Fruit fly (Drosophila melanogaster) whole organism, embryonic: ENCODE measurements around the gene Mst85C.

Source experiments
- Ada2b ChIP-seq: fragments of 200-800 bp; sonication (Bioruptor generic); IDR thresholded peaks from 2 replicates; pipeline ENCODE4 v1.3.6; 2022; ENCODE audit warnings: missing biosample characterization, missing genetic modification characterization
- Bgb ChIP-seq: fragments of 200-800 bp; sonication (Bioruptor generic); IDR thresholded peaks from 2 replicates; pipeline ENCODE4 v1.3.6; 2022; ENCODE audit warnings: missing biosample characterization, missing genetic modification characterization; ENCODE audit not compliant: partially characterized antibody
- CG10366 ChIP-seq: fragments of 200-800 bp; sonication (Bioruptor generic); IDR thresholded peaks from 2 replicates; pipeline ENCODE4 v1.3.6; 2022; ENCODE audit warnings: missing biosample characterization, missing genetic modification characterization
- CG10979 ChIP-seq: fragments of 200-800 bp; sonication (Bioruptor generic); optimal IDR thresholded peaks from 2 replicates; lab custom pipeline; 2018; ENCODE audit warnings: missing biosample characterization, mild to moderate bottlenecking, missing genetic modification characterization, moderate library complexity
- CG11093 ChIP-seq: fragments of 200-800 bp; sonication (Bioruptor generic); IDR thresholded peaks from 3 replicates; pipeline ENCODE4 v1.3.6; 2022; ENCODE audit warnings: missing biosample characterization, missing genetic modification characterization
- CG1603 ChIP-seq: fragments of 200-800 bp; sonication (Bioruptor generic); optimal IDR thresholded peaks from 2 replicates; lab custom pipeline; 2019; ENCODE audit warnings: missing biosample characterization, mild to moderate bottlenecking, missing genetic modification characterization, moderate library complexity
- CG17568 ChIP-seq: fragments of 200-800 bp; sonication (Bioruptor generic); optimal IDR thresholded peaks from 2 replicates; lab custom pipeline; 2018; ENCODE audit warnings: missing biosample characterization, mild to moderate bottlenecking, missing genetic modification characterization, moderate library complexity
- CG18262 ChIP-seq: fragments of 200-800 bp; optimal IDR thresholded peaks from 3 replicates; lab custom pipeline; 2019; ENCODE audit warnings: missing biosample characterization, mild to moderate bottlenecking, missing genetic modification characterization, moderate library complexity
- CG2120 ChIP-seq: fragments of 200-800 bp; sonication (Bioruptor generic); optimal IDR thresholded peaks from 3 replicates; lab custom pipeline; 2016; ENCODE audit warnings: missing biosample characterization, missing genetic modification characterization
- CG2712 ChIP-seq: fragments of 200-800 bp; optimal IDR thresholded peaks from 3 replicates; lab custom pipeline; 2019; ENCODE audit warnings: missing biosample characterization, mild to moderate bottlenecking, missing genetic modification characterization, moderate library complexity
- CG2875 ChIP-seq: fragments of 200-800 bp; sonication (Bioruptor generic); optimal IDR thresholded peaks from 2 replicates; lab custom pipeline; 2017; ENCODE audit warnings: missing biosample characterization, mild to moderate bottlenecking, missing genetic modification characterization, missing genetic modification reagents
- CG31441 ChIP-seq: fragments of 200-800 bp; sonication (Bioruptor generic); IDR thresholded peaks from 2 replicates; pipeline ENCODE4 v1.3.6; 2022; ENCODE audit warnings: missing biosample characterization, missing genetic modification characterization
- CG32532 ChIP-seq: fragments of 200-800 bp; sonication (Bioruptor generic); IDR thresholded peaks from 2 replicates; pipeline ENCODE4 v1.3.6; 2022; ENCODE audit warnings: missing biosample characterization, missing genetic modification characterization
- CG33557 ChIP-seq: fragments of 200-800 bp; sonication (Bioruptor generic); optimal IDR thresholded peaks from 2 replicates; lab custom pipeline; 2019; ENCODE audit warnings: missing biosample characterization, mild to moderate bottlenecking, missing genetic modification characterization, moderate library complexity
- CG6175 ChIP-seq: fragments of 200-800 bp; sonication (Bioruptor generic); IDR thresholded peaks from 3 replicates; pipeline ENCODE4 v1.3.6; 2022; ENCODE audit warnings: missing biosample characterization, missing genetic modification characterization
- CG6254 ChIP-seq: fragments of 200-800 bp; sonication (Bioruptor generic); optimal IDR thresholded peaks from 3 replicates; lab custom pipeline; 2017; ENCODE audit warnings: mild to moderate bottlenecking, missing biosample characterization, missing genetic modification reagents, missing genetic modification characterization
- CG7556 ChIP-seq: fragments of 200-800 bp; sonication (Bioruptor generic); optimal IDR thresholded peaks from 2 replicates; lab custom pipeline; 2017; ENCODE audit warnings: missing biosample characterization, mild to moderate bottlenecking, missing genetic modification characterization
- CG8089 ChIP-seq: fragments of 200-800 bp; sonication (Bioruptor generic); optimal IDR thresholded peaks from 3 replicates; lab custom pipeline; 2016; ENCODE audit warnings: missing biosample characterization, missing genetic modification characterization
- CG9876 ChIP-seq: fragments of 200-800 bp; sonication (Bioruptor generic); optimal IDR thresholded peaks from 2 replicates; lab custom pipeline; 2016; ENCODE audit warnings: missing biosample characterization, missing genetic modification characterization
- Camta ChIP-seq: fragments of 200-800 bp; sonication (Bioruptor generic); optimal IDR thresholded peaks from 2 replicates; lab custom pipeline; 2016; ENCODE audit warnings: missing biosample characterization, missing genetic modification characterization
- Gug ChIP-seq: fragments of 200-800 bp; sonication (Bioruptor generic); IDR thresholded peaks from 4 replicates; pipeline ENCODE4 v1.3.6; 2022; ENCODE audit warnings: missing biosample characterization, missing genetic modification characterization
- H15 ChIP-seq: fragments of 200-800 bp; sonication (Bioruptor generic); IDR thresholded peaks from 3 replicates; pipeline ENCODE4 v1.3.6; 2022; ENCODE audit warnings: missing biosample characterization, missing genetic modification characterization
- H2.0 ChIP-seq: fragments of 200-800 bp; sonication (Bioruptor generic); IDR thresholded peaks from 2 replicates; pipeline ENCODE4 v1.3.6; 2022; ENCODE audit warnings: missing biosample characterization, missing genetic modification characterization
- MESR4 ChIP-seq: fragments of 200-800 bp; sonication (Bioruptor generic); optimal IDR thresholded peaks from 2 replicates; lab custom pipeline; 2018; ENCODE audit warnings: missing biosample characterization, mild to moderate bottlenecking, missing genetic modification characterization, moderate library complexity
- Scr ChIP-seq: fragments of 200-800 bp; sonication (Bioruptor generic); IDR thresholded peaks from 2 replicates; pipeline ENCODE4 v1.3.6; 2022; ENCODE audit warnings: missing biosample characterization, missing genetic modification characterization; ENCODE audit not compliant: partially characterized antibody
- Six4 ChIP-seq: fragments of 200-800 bp; sonication (Bioruptor generic); optimal IDR thresholded peaks from 2 replicates; lab custom pipeline; 2016; ENCODE audit warnings: missing biosample characterization, missing genetic modification characterization
- Spps ChIP-seq: fragments of 200-800 bp; sonication (Bioruptor generic); optimal IDR thresholded peaks from 2 replicates; lab custom pipeline; 2018; ENCODE audit warnings: missing biosample characterization, mild to moderate bottlenecking, missing genetic modification characterization
- YL-1 ChIP-seq: fragments of 200-800 bp; sonication (Bioruptor generic); optimal IDR thresholded peaks from 3 replicates; lab custom pipeline; 2017; ENCODE audit warnings: missing biosample characterization, mild to moderate bottlenecking, missing genetic modification characterization
- az2 ChIP-seq: fragments of 200-800 bp; sonication (Bioruptor generic); optimal IDR thresholded peaks from 3 replicates; lab custom pipeline; 2016; ENCODE audit warnings: missing biosample characterization, missing genetic modification characterization
- chif ChIP-seq, 2 experiments: fragments of 200-800 bp; sonication (Bioruptor generic); optimal IDR thresholded peaks; 3 replicates each; lab custom pipeline; 2016; ENCODE audit warnings: missing biosample characterization in 2 of 2, missing genetic modification characterization in 2 of 2
- chm ChIP-seq: fragments of 200-800 bp; sonication (Bioruptor generic); IDR thresholded peaks from 2 replicates; pipeline ENCODE4 v1.3.6; 2022; ENCODE audit warnings: missing biosample characterization, missing genetic modification characterization
- dimm ChIP-seq: fragments of 200-800 bp; sonication (Bioruptor generic); IDR thresholded peaks from 2 replicates; pipeline ENCODE4 v1.3.6; 2022; ENCODE audit warnings: missing biosample characterization, missing genetic modification characterization
- eve ChIP-seq, 2 experiments: fragments of >200 bp; optimal IDR thresholded peaks; 2 replicates each; lab custom pipeline; 2017; ENCODE audit warnings: missing biosample characterization in 2 of 2, missing genetic modification characterization in 2 of 2
- ewg ChIP-seq: fragments of 200-800 bp; sonication (Bioruptor generic); optimal IDR thresholded peaks from 3 replicates; lab custom pipeline; 2017; ENCODE audit warnings: mild to moderate bottlenecking, missing biosample characterization, missing genetic modification reagents, missing genetic modification characterization
- fru ChIP-seq: fragments of >200 bp; optimal IDR thresholded peaks from 2 replicates; lab custom pipeline; 2017
- gce ChIP-seq: fragments of 200-800 bp; sonication (Bioruptor generic); IDR thresholded peaks from 3 replicates; pipeline ENCODE4 v1.3.6; 2022; ENCODE audit warnings: missing biosample characterization, missing genetic modification characterization
- hbn ChIP-seq: fragments of 200-800 bp; sonication (Bioruptor generic); IDR thresholded peaks from 2 replicates; pipeline ENCODE4 v1.3.6; 2022; ENCODE audit warnings: missing biosample characterization, missing genetic modification characterization; ENCODE audit not compliant: partially characterized antibody
- ind ChIP-seq: fragments of 200-800 bp; sonication (Bioruptor generic); optimal IDR thresholded peaks from 3 replicates; lab custom pipeline; 2016; ENCODE audit warnings: missing biosample characterization, missing genetic modification characterization
- lilli ChIP-seq: fragments of 200-800 bp; sonication (Bioruptor generic); optimal IDR thresholded peaks from 3 replicates; lab custom pipeline; 2016; ENCODE audit warnings: missing biosample characterization, missing genetic modification characterization
- lmd ChIP-seq: fragments of 200-800 bp; sonication (Bioruptor generic); IDR thresholded peaks from 2 replicates; pipeline ENCODE4 v1.3.6; 2022; ENCODE audit warnings: missing biosample characterization, missing genetic modification characterization
- maf-S ChIP-seq: fragments of 200-800 bp; sonication (Bioruptor generic); optimal IDR thresholded peaks from 2 replicates; lab custom pipeline; 2016; ENCODE audit warnings: missing biosample characterization, missing genetic modification characterization
- onecut ChIP-seq: fragments of 200-800 bp; sonication (Bioruptor generic); IDR thresholded peaks from 2 replicates; pipeline ENCODE4 v1.3.6; 2022; ENCODE audit warnings: missing biosample characterization, missing genetic modification characterization
- peb ChIP-seq: fragments of 200-800 bp; sonication (Bioruptor generic); IDR thresholded peaks from 2 replicates; pipeline ENCODE4 v1.3.6; 2022; ENCODE audit warnings: missing biosample characterization, missing genetic modification characterization
- pfk ChIP-seq: fragments of 200-800 bp; sonication (Bioruptor generic); optimal IDR thresholded peaks from 2 replicates; lab custom pipeline; 2018; ENCODE audit warnings: missing biosample characterization, mild to moderate bottlenecking, missing genetic modification characterization, moderate library complexity
- ranshi ChIP-seq: fragments of 200-800 bp; sonication (Bioruptor generic); IDR thresholded peaks from 2 replicates; pipeline ENCODE4 v1.3.6; 2022; ENCODE audit warnings: missing biosample characterization, missing genetic modification characterization
- scrt ChIP-seq: fragments of 200-800 bp; sonication (Bioruptor generic); optimal IDR thresholded peaks from 2 replicates; lab custom pipeline; 2018; ENCODE audit warnings: missing biosample characterization, mild to moderate bottlenecking, missing genetic modification characterization, moderate library complexity
- sqz ChIP-seq: fragments of 200-800 bp; sonication (Bioruptor generic); optimal IDR thresholded peaks from 3 replicates; lab custom pipeline; 2018; ENCODE audit warnings: missing biosample characterization, mild to moderate bottlenecking, missing genetic modification characterization
- trh ChIP-seq: fragments of 200-800 bp; sonication (Bioruptor generic); optimal IDR thresholded peaks from 2 replicates; lab custom pipeline; 2016; ENCODE audit warnings: missing biosample characterization, missing genetic modification characterization
- ttk ChIP-seq: fragments of 200-800 bp; sonication (Bioruptor generic); IDR thresholded peaks from 2 replicates; pipeline ENCODE4 v2.1.2; 2022; ENCODE audit warnings: missing biosample characterization, missing genetic modification characterization
- unpg ChIP-seq: fragments of 200-800 bp; sonication (Bioruptor generic); optimal IDR thresholded peaks from 3 replicates; lab custom pipeline; 2018; ENCODE audit warnings: missing biosample characterization, mild to moderate bottlenecking, missing genetic modification characterization, moderate library complexity
- vvl ChIP-seq: fragments of 200-800 bp; sonication (Bioruptor generic); IDR thresholded peaks from 2 replicates; pipeline ENCODE4 v1.3.6; 2022; ENCODE audit warnings: missing biosample characterization, missing genetic modification characterization
- zf30C ChIP-seq: fragments of 200-800 bp; sonication (Bioruptor generic); optimal IDR thresholded peaks from 3 replicates; lab custom pipeline; 2018; ENCODE audit warnings: missing biosample characterization, mild to moderate bottlenecking, missing genetic modification characterization

The Mst85C gene

dm6 chr3R:9085306-9085705 lies 36.9 kb downstream of the Mst85C start (continued):
- peak; percentile 37 for TF ChIP-seq zf30C
- peak in 1 of 2 experiments; percentile 24 for TF ChIP-seq chif (GFP tag; optimal IDR thresholded peaks at IDR 0.05; lab: Kevin White, UChicago)
- TF ChIP-seq CG17568 (GFP tag; lab: Kevin White, UChicago), result no peak
- peak; percentile 38; the same call in 1 of the 2 replicates for TF ChIP-seq vvl
- 0 out of 2 replicates have a peak, but pooled peaks have one; percentile 31 for TF ChIP-seq ranshi (GFP tag; lab: Robert Waterston, UW)
- TF ChIP-seq CG6175, result no peak
- no peak for TF ChIP-seq CG11093 (GFP tag; lab: Robert Waterston, UW)
- 0 out of 2 replicates have a peak, but pooled peaks have one; percentile 14 for TF ChIP-seq CG32532
- no peak for TF ChIP-seq CG33557
- TF ChIP-seq CG10979 (tag; lab: Kevin White, UChicago), result peak; percentile 48
- no peak for TF ChIP-seq sqz
- peak; percentile 8 for TF ChIP-seq CG1603
- TF ChIP-seq CG31441 (GFP tag; lab: Robert Waterston, UW), result 0 out of 2 replicates have a peak, but pooled peaks have one; percentile 20
- TF ChIP-seq pfk (GFP tag; lab: Kevin White, UChicago), result no peak
- peak; percentile 10 for TF ChIP-seq Six4 (GFP tag; lab: Kevin White, UChicago)
- TF ChIP-seq hbn (GFP tag; lab: Robert Waterston, UW), result no peak
- TF ChIP-seq maf-S, result no peak
- TF ChIP-seq eve (GFP tag; optimal IDR thresholded peaks at IDR 0.05; lab: Kevin White, UChicago), result peak in 1 of 2 experiments; percentile 30
- no peak for TF ChIP-seq Spps (tag; lab: Kevin White, UChicago)
- no peak for TF ChIP-seq H2.0
- peak; percentile 48 for TF ChIP-seq CG2120 (GFP tag; lab: Kevin White, UChicago)
- no peak for TF ChIP-seq chm (GFP tag; lab: Robert Waterston, UW)
- TF ChIP-seq ewg, result no peak
- no peak for TF ChIP-seq CG9876 (GFP tag; lab: Kevin White, UChicago)
- TF ChIP-seq dimm (GFP tag; lab: Robert Waterston, UW), result no peak
- TF ChIP-seq Camta (GFP tag; lab: Kevin White, UChicago), result peak; percentile 2
- no peak for TF ChIP-seq Scr (GFP tag; lab: Robert Waterston, UW)
- TF ChIP-seq onecut (GFP tag; lab: Robert Waterston, UW), result no peak
- TF ChIP-seq CG10366 (GFP tag; lab: Robert Waterston, UW), result 0 out of 2 replicates have a peak, but pooled peaks have one; percentile 9
- no peak for TF ChIP-seq CG6254 (GFP tag; lab: Kevin White, UChicago)
- no peak for TF ChIP-seq MESR4 (GFP tag; lab: Kevin White, UChicago)
- peak; percentile 25; the same call in 1 of the 2 replicates for TF ChIP-seq Ada2b (GFP tag; lab: Robert Waterston, UW)
- TF ChIP-seq trh, result no peak
- TF ChIP-seq YL-1 (GFP tag; lab: Kevin White, UChicago), result no peak
- TF ChIP-seq Gug (GFP tag; lab: Robert Waterston, UW), result 0 out of 4 replicates have a peak, but pooled peaks have one; percentile 34
- no peak for TF ChIP-seq H15 (GFP tag; lab: Robert Waterston, UW)
- TF ChIP-seq CG7556 (GFP tag; lab: Kevin White, UChicago), result peak; percentile 25
- no peak for TF ChIP-seq CG2875 (GFP tag; lab: Kevin White, UChicago)
- TF ChIP-seq az2 (GFP tag; lab: Kevin White, UChicago), result peak; percentile 6
- peak; percentile 3 for TF ChIP-seq scrt (GFP tag; lab: Kevin White, UChicago)
- no peak for TF ChIP-seq Bgb (GFP tag; lab: Robert Waterston, UW)
- peak; percentile 28 for TF ChIP-seq ind (GFP tag; lab: Kevin White, UChicago)
- peak; percentile 19 for TF ChIP-seq unpg (GFP tag; lab: Kevin White, UChicago)
- TF ChIP-seq CG18262 (tag; lab: Kevin White, UChicago), result peak; percentile 34
- TF ChIP-seq fru (lab: Kevin White, UChicago), result no peak
- TF ChIP-seq CG8089, result no peak
- TF ChIP-seq lilli (GFP tag; lab: Kevin White, UChicago), result peak; percentile 43
- TF ChIP-seq CG2712 (tag; lab: Kevin White, UChicago), result peak; percentile 37
- no peak for TF ChIP-seq gce (GFP tag; lab: Robert Waterston, UW)
- TF ChIP-seq peb (GFP tag; lab: Robert Waterston, UW), result no peak
- TF ChIP-seq ttk, result 0 out of 2 replicates have a peak, but pooled peaks have one; percentile 13
- TF ChIP-seq lmd (GFP tag; lab: Robert Waterston, UW), result peak; percentile 25; the same call in 1 of the 2 replicates
